Fruit fly (Drosophila melanogaster) whole organism, embryonic: Measurements from ENCODE around the gene Hrd3.
A peak's percentile ranks its signal among the peaks of the same experiment; 100 is the strongest.

Source experiments
- Atf3 ChIP-seq: fragments of 200-800 bp; sonication (Bioruptor generic); optimal IDR thresholded peaks from 3 replicates; lab custom pipeline; 2016; ENCODE audit warnings: missing biosample characterization, missing genetic modification characterization
- CG10147 ChIP-seq: fragments of 200-800 bp; sonication (Bioruptor generic); optimal IDR thresholded peaks from 2 replicates; lab custom pipeline; 2019; ENCODE audit warnings: missing biosample characterization, mild to moderate bottlenecking, missing genetic modification characterization, moderate library complexity
- CG11696 ChIP-seq: fragments of 200-800 bp; sonication (Bioruptor generic); IDR thresholded peaks from 2 replicates; pipeline ENCODE4 v1.3.6; 2022; ENCODE audit warnings: missing biosample characterization, missing genetic modification characterization
- CG12104 ChIP-seq: fragments of 200-800 bp; sonication (Bioruptor generic); optimal IDR thresholded peaks from 3 replicates; lab custom pipeline; 2016; ENCODE audit warnings: missing biosample characterization, missing genetic modification characterization
- CG13775 ChIP-seq: fragments of 200-800 bp; sonication (Bioruptor generic); optimal IDR thresholded peaks from 3 replicates; lab custom pipeline; 2017; ENCODE audit warnings: missing biosample characterization, mild to moderate bottlenecking, missing genetic modification characterization
- CG13894 ChIP-seq: fragments of 200-800 bp; sonication (Bioruptor generic); optimal IDR thresholded peaks from 3 replicates; lab custom pipeline; 2018; ENCODE audit warnings: missing biosample characterization, mild to moderate bottlenecking, missing genetic modification characterization, moderate library complexity
- CG14667 ChIP-seq: fragments of 200-800 bp; sonication (Bioruptor generic); IDR thresholded peaks from 2 replicates; pipeline ENCODE4 v1.3.6; 2022; ENCODE audit warnings: missing biosample characterization, missing genetic modification characterization
- CG1603 ChIP-seq: fragments of 200-800 bp; sonication (Bioruptor generic); optimal IDR thresholded peaks from 2 replicates; lab custom pipeline; 2019; ENCODE audit warnings: missing biosample characterization, mild to moderate bottlenecking, missing genetic modification characterization, moderate library complexity
- CG16815 ChIP-seq: fragments of 200-800 bp; sonication (Bioruptor generic); optimal IDR thresholded peaks from 3 replicates; lab custom pipeline; 2017; ENCODE audit warnings: missing biosample characterization, mild to moderate bottlenecking, missing genetic modification characterization
- CG17612 ChIP-seq: fragments of 200-800 bp; sonication (Bioruptor generic); IDR thresholded peaks from 2 replicates; pipeline ENCODE4 v1.3.6; 2022; ENCODE audit warnings: missing biosample characterization, missing genetic modification characterization
- CG17829 ChIP-seq: fragments of 200-800 bp; optimal IDR thresholded peaks from 2 replicates; lab custom pipeline; 2019; ENCODE audit warnings: missing biosample characterization, mild to moderate bottlenecking, missing genetic modification characterization, moderate library complexity
- CG31388 ChIP-seq: fragments of 200-800 bp; sonication (Bioruptor generic); optimal IDR thresholded peaks from 2 replicates; lab custom pipeline; 2016; ENCODE audit warnings: missing biosample characterization, missing genetic modification characterization
- CG6689 ChIP-seq: fragments of 200-800 bp; sonication (Bioruptor generic); IDR thresholded peaks from 2 replicates; pipeline ENCODE4 v1.3.6; 2022; ENCODE audit warnings: missing biosample characterization, missing genetic modification characterization
- CG6765 ChIP-seq: fragments of 200-800 bp; sonication (Bioruptor generic); optimal IDR thresholded peaks from 3 replicates; lab custom pipeline; 2017; ENCODE audit warnings: missing biosample characterization, mild to moderate bottlenecking, missing genetic modification characterization
- CG8944 ChIP-seq: fragments of 200-800 bp; sonication (Bioruptor generic); optimal IDR thresholded peaks from 3 replicates; lab custom pipeline; 2016; ENCODE audit warnings: missing biosample characterization, missing genetic modification characterization
- Camta ChIP-seq: fragments of 200-800 bp; sonication (Bioruptor generic); optimal IDR thresholded peaks from 2 replicates; lab custom pipeline; 2016; ENCODE audit warnings: missing biosample characterization, missing genetic modification characterization
- Hmx ChIP-seq: fragments of 200-800 bp; sonication (Bioruptor generic); optimal IDR thresholded peaks from 2 replicates; lab custom pipeline; 2016; ENCODE audit warnings: missing biosample characterization, missing genetic modification characterization
- Hr39 ChIP-seq: fragments of >200 bp; optimal IDR thresholded peaks from 2 replicates; lab custom pipeline; 2017
- Lim3 ChIP-seq: fragments of 200-800 bp; sonication (Bioruptor generic); IDR thresholded peaks from 2 replicates; pipeline ENCODE4 v1.3.6; 2022; ENCODE audit warnings: missing biosample characterization, missing genetic modification characterization
- MTF-1 ChIP-seq: fragments of 200-800 bp; sonication (Bioruptor generic); optimal IDR thresholded peaks from 2 replicates; lab custom pipeline; 2018; ENCODE audit warnings: missing biosample characterization, mild to moderate bottlenecking, missing genetic modification characterization, borderline replicate concordance
- Max ChIP-seq: fragments of 200-800 bp; sonication (Bioruptor generic); optimal IDR thresholded peaks from 2 replicates; lab custom pipeline; 2016; ENCODE audit warnings: missing biosample characterization, mild to moderate bottlenecking, missing genetic modification characterization
- Nf-YA ChIP-seq: fragments of 200-800 bp; sonication (Bioruptor generic); IDR thresholded peaks from 2 replicates; pipeline ENCODE4 v1.3.6; 2022; ENCODE audit warnings: missing biosample characterization, missing genetic modification characterization
- Nf-YC ChIP-seq: fragments of 200-800 bp; optimal IDR thresholded peaks from 3 replicates; lab custom pipeline; 2019; ENCODE audit warnings: missing biosample characterization, mild to moderate bottlenecking, missing genetic modification characterization, moderate library complexity
- Oaz ChIP-seq: fragments of 200-800 bp; sonication (Bioruptor generic); IDR thresholded peaks from 2 replicates; pipeline ENCODE4 v1.3.6; 2022; ENCODE audit warnings: missing biosample characterization, missing genetic modification characterization
- Stat92E ChIP-seq, 3 experiments: fragments of >200 bp in 2 of 3; fragments of 200-800 bp in 1 of 3; sonication (Bioruptor generic) in 1 of 3; optimal IDR thresholded peaks; 2 replicates each; lab custom pipeline; 2017 to 2019; ENCODE audit warnings: missing biosample characterization in 3 of 3, missing genetic modification characterization in 3 of 3, mild to moderate bottlenecking in 1 of 3, moderate library complexity in 1 of 3
- Trl ChIP-seq, 3 experiments: fragments of >200 bp in 2 of 3; fragments of 200-800 bp in 1 of 3; sonication (Bioruptor generic) in 1 of 3; optimal IDR thresholded peaks; 2 replicates in 1 of 3; 3 replicates in 2 of 3; lab custom pipeline; 2016 to 2017; ENCODE audit warnings: missing biosample characterization in 1 of 3, missing genetic modification characterization in 1 of 3
- ase ChIP-seq: fragments of 200-800 bp; sonication (Bioruptor generic); IDR thresholded peaks from 3 replicates; pipeline ENCODE4 v1.3.6; 2022; ENCODE audit warnings: missing biosample characterization, missing genetic modification characterization
- ato ChIP-seq: fragments of 200-800 bp; sonication (Bioruptor generic); IDR thresholded peaks from 2 replicates; pipeline ENCODE4 v1.3.6; 2022; ENCODE audit warnings: missing biosample characterization, missing genetic modification characterization; ENCODE audit not compliant: partially characterized antibody
- az2 ChIP-seq: fragments of 200-800 bp; sonication (Bioruptor generic); optimal IDR thresholded peaks from 3 replicates; lab custom pipeline; 2016; ENCODE audit warnings: missing biosample characterization, missing genetic modification characterization
- chinmo ChIP-seq: fragments of 200-800 bp; sonication (Bioruptor generic); IDR thresholded peaks from 4 replicates; pipeline ENCODE4 v1.3.6; 2022; ENCODE audit warnings: missing biosample characterization, missing genetic modification characterization; ENCODE audit not compliant: partially characterized antibody
- crc ChIP-seq: fragments of 200-800 bp; sonication (Bioruptor generic); optimal IDR thresholded peaks from 2 replicates; lab custom pipeline; 2016; ENCODE audit warnings: missing biosample characterization, missing genetic modification characterization
- cwo ChIP-seq: fragments of 200-800 bp; sonication (Bioruptor generic); optimal IDR thresholded peaks from 3 replicates; lab custom pipeline; 2017; ENCODE audit warnings: missing biosample characterization, missing genetic modification characterization, mild to moderate bottlenecking, moderate library complexity, missing genetic modification reagents
- da ChIP-seq: fragments of 200-800 bp; sonication (Bioruptor generic); optimal IDR thresholded peaks from 2 replicates; lab custom pipeline; 2016; ENCODE audit warnings: missing biosample characterization, missing genetic modification characterization
- gcm2 ChIP-seq: fragments of 200-800 bp; sonication (Bioruptor generic); optimal IDR thresholded peaks from 2 replicates; lab custom pipeline; 2016; ENCODE audit warnings: missing biosample characterization, missing genetic modification characterization
- kah ChIP-seq: fragments of 200-800 bp; sonication (Bioruptor generic); optimal IDR thresholded peaks from 2 replicates; lab custom pipeline; 2018; ENCODE audit warnings: missing biosample characterization, mild to moderate bottlenecking, missing genetic modification characterization
- ken ChIP-seq: fragments of 200-800 bp; sonication (Bioruptor generic); IDR thresholded peaks from 3 replicates; pipeline ENCODE4 v1.3.6; 2022; ENCODE audit warnings: missing biosample characterization, missing genetic modification characterization
- kni ChIP-seq: fragments of 200-800 bp; sonication (Bioruptor generic); optimal IDR thresholded peaks from 3 replicates; lab custom pipeline; 2017; ENCODE audit warnings: mild to moderate bottlenecking, missing biosample characterization, missing genetic modification reagents, missing genetic modification characterization
- lov ChIP-seq, 2 experiments: fragments of 200-800 bp in 1 of 2; fragments of >200 bp in 1 of 2; sonication (Bioruptor generic) in 1 of 2; IDR thresholded peaks in 1 of 2; optimal IDR thresholded peaks in 1 of 2; 2 replicates in 1 of 2; 3 replicates in 1 of 2; pipeline versions ENCODE4 v1.3.6 to Lab custom; 2017 to 2022; ENCODE audit warnings: missing biosample characterization in 1 of 2, missing genetic modification characterization in 1 of 2
- oc ChIP-seq: fragments of 200-800 bp; sonication (Bioruptor generic); optimal IDR thresholded peaks from 2 replicates; lab custom pipeline; 2018; ENCODE audit warnings: missing biosample characterization, mild to moderate bottlenecking, missing genetic modification characterization, moderate library complexity
- pfk ChIP-seq: fragments of 200-800 bp; sonication (Bioruptor generic); optimal IDR thresholded peaks from 2 replicates; lab custom pipeline; 2018; ENCODE audit warnings: missing biosample characterization, mild to moderate bottlenecking, missing genetic modification characterization, moderate library complexity
- sens ChIP-seq: fragments of 200-800 bp; sonication (Bioruptor generic); peaks from one replicate; lab custom pipeline; 2016; ENCODE audit warnings: missing biosample characterization, missing genetic modification characterization
- sim ChIP-seq: fragments of 200-800 bp; sonication (Bioruptor generic); IDR thresholded peaks from 2 replicates; pipeline ENCODE4 v1.3.6; 2022; ENCODE audit warnings: missing biosample characterization, missing genetic modification characterization
- slbo ChIP-seq: fragments of 200-800 bp; sonication (Bioruptor generic); IDR thresholded peaks from 2 replicates; pipeline ENCODE4 v1.3.6; 2022; ENCODE audit warnings: missing biosample characterization, missing genetic modification characterization
- ssp ChIP-seq: fragments of 200-800 bp; sonication (Bioruptor generic); IDR thresholded peaks from 2 replicates; pipeline ENCODE4 v1.3.6; 2022; ENCODE audit warnings: missing biosample characterization, missing genetic modification characterization
- stwl ChIP-seq: fragments of 200-800 bp; sonication (Bioruptor generic); optimal IDR thresholded peaks from 3 replicates; lab custom pipeline; 2018; ENCODE audit warnings: missing biosample characterization, mild to moderate bottlenecking, missing genetic modification characterization, moderate library complexity
- zen2 ChIP-seq: fragments of 200-800 bp; sonication (Bioruptor generic); IDR thresholded peaks from 3 replicates; pipeline ENCODE4 v1.3.6; 2022; ENCODE audit warnings: missing biosample characterization, missing genetic modification characterization; ENCODE audit not compliant: partially characterized antibody

Gene Hrd3

DNA sequence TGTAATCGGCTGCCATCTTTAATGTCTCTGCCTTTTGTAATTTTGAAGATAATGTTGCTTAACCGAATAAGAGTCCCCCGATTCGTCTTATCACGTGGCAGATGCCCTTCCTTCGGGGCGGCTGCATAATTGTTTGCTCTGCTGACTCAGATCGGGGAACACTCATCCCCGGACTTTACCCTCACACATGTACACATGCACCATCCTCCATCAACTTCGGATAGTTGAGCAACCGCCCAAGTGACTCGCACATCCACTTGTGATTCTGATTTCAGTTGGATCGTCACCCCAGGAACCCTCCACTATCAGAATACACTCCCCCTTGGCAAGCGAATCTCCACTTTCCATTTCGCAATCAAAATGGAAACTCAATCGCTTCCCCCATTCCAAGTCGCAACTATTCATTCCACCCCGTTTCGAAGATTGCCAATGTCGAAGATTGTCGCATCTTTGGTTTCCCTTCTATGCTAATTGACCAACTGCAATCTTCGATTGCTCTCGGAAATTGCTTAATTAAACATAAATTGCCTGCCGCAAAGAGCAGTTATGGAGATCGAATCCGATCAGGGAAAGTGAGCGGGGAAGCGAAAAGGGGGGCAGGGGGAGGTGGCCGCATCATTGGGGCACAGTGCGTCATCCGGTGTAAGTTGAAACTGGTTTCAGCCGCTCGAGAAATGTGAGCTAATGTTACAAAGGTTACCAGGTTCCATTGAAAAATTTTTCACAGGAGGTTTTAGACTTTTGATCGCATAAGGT lies 26.7 kb upstream of the Hrd3 start (continued):
- 0 out of 3 replicates have a peak, but pooled peaks have one; percentile 6 for TF ChIP-seq ken (GFP tag; lab: Robert Waterston, UW)

dm6 chr3R:23783961-23784360 lies 25.6 kb upstream of the Hrd3 start:
- TF ChIP-seq kni (GFP tag; lab: Kevin White, UChicago) (no peak), Nf-YC (tag; lab: Kevin White, UChicago) (no peak), zen2 (no peak), CG17612 (no peak), Max (peak; percentile 53), Trl (optimal IDR thresholded peaks at IDR 0.05; lab: Kevin White, UChicago) (no peak), Trl (GFP tag; optimal IDR thresholded peaks at IDR 0.05; lab: Kevin White, UChicago) (peak; percentile 62), CG1603 (tag; lab: Kevin White, UChicago) (peak; percentile 61), az2 (peak; percentile 80), ssp (GFP tag; lab: Robert Waterston, UW) (0 out of 2 replicates have a peak, but pooled peaks have one; percentile 26), Nf-YA (peak; percentile 44; the same call in 1 of the 2 replicates), Stat92E (GFP tag; optimal IDR thresholded peaks at IDR 0.05; lab: Kevin White, UChicago) (no peak), slbo (GFP tag; lab: Robert Waterston, UW) (peak; percentile 62), oc (tag; lab: Kevin White, UChicago) (peak; percentile 84), crc (no peak), CG6765 (GFP tag; lab: Kevin White, UChicago) (no peak), chinmo (GFP tag; lab: Robert Waterston, UW) (no peak), Hmx (GFP tag; lab: Kevin White, UChicago) (no peak), ase (GFP tag; lab: Robert Waterston, UW) (peak; percentile 73; the same call in 2 of the 3 replicates), Atf3 (peak; percentile 43), sens (GFP tag; lab: Kevin White, UChicago) (peak; percentile 97), pfk (GFP tag; lab: Kevin White, UChicago) (no peak), CG16815 (GFP tag; lab: Kevin White, UChicago) (peak; percentile 77), CG14667 (GFP tag; lab: Robert Waterston, UW) (peak; percentile 19; the same call in 1 of the 2 replicates), CG11696 (GFP tag; lab: Robert Waterston, UW) (no peak), kah (no peak), Lim3 (no peak), ato (GFP tag; lab: Robert Waterston, UW) (no peak), Camta (GFP tag; lab: Kevin White, UChicago) (peak; percentile 59), MTF-1 (GFP tag; lab: Kevin White, UChicago) (peak; percentile 17), lov (optimal IDR thresholded peaks at IDR 0.05; lab: Kevin White, UChicago) (no peak), lov (GFP tag; IDR thresholded peaks at IDR 0.05; lab: Robert Waterston, UW) (no peak), Oaz (GFP tag; lab: Robert Waterston, UW) (0 out of 2 replicates have a peak, but pooled peaks have one; percentile 33), CG31388 (GFP tag; lab: Kevin White, UChicago) (no peak), CG8944 (peak; percentile 10), CG12104 (GFP tag; lab: Kevin White, UChicago) (peak; percentile 25), sim (GFP tag; lab: Robert Waterston, UW) (peak; percentile 68), cwo (GFP tag; lab: Kevin White, UChicago) (peak; percentile 43), CG13894 (no peak), CG17829 (tag; lab: Kevin White, UChicago) (peak; percentile 87), gcm2 (GFP tag; lab: Kevin White, UChicago) (peak; percentile 55), CG10147 (GFP tag; lab: Kevin White, UChicago) (peak; percentile 20), CG6689 (GFP tag; lab: Robert Waterston, UW) (peak; percentile 80), CG13775 (GFP tag; lab: Kevin White, UChicago) (peak; percentile 77), da (GFP tag; lab: Kevin White, UChicago) (peak; percentile 15), Hr39 (lab: Kevin White, UChicago) (no peak), stwl (tag; lab: Kevin White, UChicago) (peak; percentile 9)
